Worm (Caenorhabditis elegans) whole organism, dauer: ENCODE measurements around the gene nep-21.
"Not testable (repeated sequence)": the region's sequence is repeated elsewhere in the genome, so short reads cannot be mapped to it uniquely, and the experiment has no call there.

Experiments
- unc-62 ChIP-seq: sonication (generic microtip); optimal IDR thresholded peaks from 2 replicates; lab custom pipeline; 2017; ENCODE audit warnings: missing biosample characterization, missing genetic modification reagents, missing genetic modification characterization

nep-21 gene

ce11 chrV:14230788-14231583 is 4.7 kb upstream of the nep-21 start:
- no peak for TF ChIP-seq unc-62 (GFP tag; lab: Kevin White, UChicago)

ce11 chrV:14223141-14223540 is 3.1 kb downstream of the nep-21 start:
- no peak for TF ChIP-seq unc-62 (GFP tag; lab: Kevin White, UChicago)

ce11 chrV:14215106-14215505 is 11.2 kb downstream of the nep-21 start, which contains the start of gene T16A9.5:
Gene T16A9.5 (minus strand): TSS chrV:14215206.
- no peak for TF ChIP-seq unc-62 (GFP tag; lab: Kevin White, UChicago)

- TF ChIP-seq unc-62 (GFP tag; lab: Kevin White, UChicago), result no peak
Measured at ce11 chrV:14212813-14213212, 13.5 kb downstream of the nep-21 start.

ce11 chrV:14210743-14211142 is 15.5 kb downstream of the nep-21 start, which contains the start of gene str-230:
Gene str-230 (minus strand): TSS chrV:14210843.
- no peak for TF ChIP-seq unc-62 (GFP tag; lab: Kevin White, UChicago)

- TF ChIP-seq unc-62 (GFP tag; lab: Kevin White, UChicago), result not testable (repeated sequence)
Measured at ce11 chrV:14205214-14205613, 21.1 kb downstream of the nep-21 start, which contains the start of gene T16A9.3. Gene T16A9.3 (plus strand): TSS chrV:14205514.

- TF ChIP-seq unc-62 (GFP tag; lab: Kevin White, UChicago), result no peak
Measured at ce11 chrV:14200086-14200485, 26.2 kb downstream of the nep-21 start.

ce11 chrV:14197651-14198050 is 28.6 kb downstream of the nep-21 start:
- no peak for TF ChIP-seq unc-62 (GFP tag; lab: Kevin White, UChicago)

- TF ChIP-seq unc-62 (GFP tag; lab: Kevin White, UChicago), result no peak
Measured at ce11 chrV:14194514-14194913, 31.8 kb downstream of the nep-21 start.

ce11 chrV:14193451-14193850 is 32.8 kb downstream of the nep-21 start, which contains the start of gene atfs-1:
Gene atfs-1 (plus strand): TSS chrV:14193663.
- TF ChIP-seq unc-62 (GFP tag; lab: Kevin White, UChicago), result no peak

ce11 chrV:14192870-14193269 is 33.4 kb downstream of the nep-21 start:
- no peak for TF ChIP-seq unc-62 (GFP tag; lab: Kevin White, UChicago)

ce11 chrV:14187104-14187503 is 39.2 kb downstream of the nep-21 start:
- TF ChIP-seq unc-62 (GFP tag; lab: Kevin White, UChicago), result no peak

- TF ChIP-seq unc-62 (GFP tag; lab: Kevin White, UChicago), result no peak
Measured at ce11 chrV:14185438-14185837, 40.8 kb downstream of the nep-21 start, which contains the start of the genes trm-1 and ints-2. Gene trm-1 (minus strand): TSS chrV:14185612. Gene ints-2 (plus strand): TSS chrV:14185686.

- no peak for TF ChIP-seq unc-62 (GFP tag; lab: Kevin White, UChicago)
Measured at ce11 chrV:14182860-14183259, 43.4 kb downstream of the nep-21 start, which contains the start of gene cest-2.3. Gene cest-2.3 (minus strand): TSS chrV:14182960.

ce11 chrV:14179947-14180346 is 46.3 kb downstream of the nep-21 start, which contains the start of gene ZC376.8:
Gene ZC376.8 (plus strand): TSS chrV:14180247.
- no peak for TF ChIP-seq unc-62 (GFP tag; lab: Kevin White, UChicago)

ce11 chrV:14177657-14178129 is 48.6 kb downstream of the nep-21 start, which contains the start of gene ceh-74:
Gene ceh-74 (plus strand): TSS chrV:14178079.
- no peak for TF ChIP-seq unc-62 (GFP tag; lab: Kevin White, UChicago)
